Worm (Caenorhabditis elegans) whole organism, late embryonic: ENCODE results near the gene exos-4.1.

Source experiments
- K02D7.2 ChIP-seq: sonication (generic microtip); optimal IDR thresholded peaks from 2 replicates; lab custom pipeline; 2017; ENCODE audit warnings: mild to moderate bottlenecking, missing genetic modification characterization, missing compliant biosample characterization
- ceh-22 ChIP-seq: sonication (generic microtip); optimal IDR thresholded peaks from 2 replicates; lab custom pipeline; 2017; ENCODE audit warnings: missing biosample characterization, missing genetic modification characterization

The exos-4.1 gene

ce11 chrIV:13149276-13149675, 50.5 kb downstream of the exos-4.1 start, which contains the start of gene nlp-79 (continued):
- TF ChIP-seq ceh-22 (no peak), K02D7.2 (tag; lab: Kevin White, UChicago) (no peak)
